Worm (Caenorhabditis elegans) whole organism, L4/young adult: ENCODE data around the gene mtch-1.
A peak's percentile ranks its signal among the peaks of the same experiment; 100 is the strongest.

Source experiments
- W03F9.2 ChIP-seq: fragments of 150-350 bp; optimal IDR thresholded peaks from 2 replicates; lab custom pipeline; 2014; ENCODE audit warnings: missing biosample characterization, missing genetic modification characterization
- dao-5 ChIP-seq: sonication (generic microtip); optimal IDR thresholded peaks from 2 replicates; lab custom pipeline; 2016; ENCODE audit warnings: missing genotype, missing genetic modification characterization, moderate library complexity, missing compliant biosample characterization
- him-1 ChIP-seq: sonication (generic microtip); optimal IDR thresholded peaks from 2 replicates; lab custom pipeline; 2016; ENCODE audit warnings: missing genotype, missing genetic modification reagents, missing genetic modification characterization, missing compliant biosample characterization

ce11 chrII:7374143-7374542 lies at the start of gene mtch-1, which contains the start of gene rpb-4:
- TF ChIP-seq him-1 (tag; lab: Kevin White, UChicago): no peak
- TF ChIP-seq dao-5: no peak
- peak; percentile 75 for TF ChIP-seq W03F9.2 (tag; lab: Kevin White, UChicago)
